Fruit fly (Drosophila melanogaster): ENCODE results near the gene CG45603.
A peak's percentile ranks its signal among the peaks of the same experiment; 100 is the strongest.

CG45603 gene

dm6 chrX:12241032-12241431 is 33.4 kb upstream of the CG45603 start (continued):
- TF ChIP-seq CG1832 (GFP tag; optimal IDR thresholded peaks at IDR 0.05) (no peak), insv (GFP tag; optimal IDR thresholded peaks at IDR 0.05) (no peak), H15 (GFP tag; IDR thresholded peaks at IDR 0.05) (peak; percentile 26; the same call in 1 of the 3 replicates), CG13775 (GFP tag; optimal IDR thresholded peaks at IDR 0.05) (peak; percentile 22), cas (GFP tag; IDR thresholded peaks at IDR 0.05) (no peak), chinmo (GFP tag; IDR thresholded peaks at IDR 0.05; ENCODE audit: partially characterized antibody) (no peak), Nf-YC (tag; optimal IDR thresholded peaks at IDR 0.05) (no peak), CG12299 (tag; optimal IDR thresholded peaks at IDR 0.05) (no peak), bab2 (GFP tag; optimal IDR thresholded peaks at IDR 0.05) (peak; percentile 1), mam (GFP tag; optimal IDR thresholded peaks at IDR 0.05) (no peak), Oli (tag; optimal IDR thresholded peaks at IDR 0.05) (peak; percentile 46), Xbp1 (GFP tag; optimal IDR thresholded peaks at IDR 0.05) (peak; percentile 23), CG11696 (GFP tag; IDR thresholded peaks at IDR 0.05) (no peak), pros (GFP tag; optimal IDR thresholded peaks at IDR 0.05) (no peak), CG8388 (GFP tag; optimal IDR thresholded peaks at IDR 0.05) (peak; percentile 14), schlank (tag; optimal IDR thresholded peaks at IDR 0.05) (no peak), CG5245 (GFP tag; optimal IDR thresholded peaks at IDR 0.05) (no peak), Lim3 (GFP tag; IDR thresholded peaks at IDR 0.05) (no peak), bcd (GFP tag; optimal IDR thresholded peaks at IDR 0.05) (peak; percentile 35), CG17328 (GFP tag; IDR thresholded peaks at IDR 0.05) (peak; percentile 52; the same call in 1 of the 2 replicates), CG17612 (GFP tag; IDR thresholded peaks at IDR 0.05) (no peak), Ets65A (GFP tag) (peak; percentile 79), btn (GFP tag; optimal IDR thresholded peaks at IDR 0.05) (no peak), kay (GFP tag; optimal IDR thresholded peaks at IDR 0.05) (no peak), CG2889 (GFP tag; IDR thresholded peaks at IDR 0.05) (no peak), CG9932 (GFP tag; IDR thresholded peaks at IDR 0.05) (no peak), dmrt11E (tag; optimal IDR thresholded peaks at IDR 0.05) (peak; percentile 7), Chrac-16 (GFP tag; optimal IDR thresholded peaks at IDR 0.05) (no peak), tap (tag; optimal IDR thresholded peaks at IDR 0.05) (peak; percentile 20), Atf3 (GFP tag; optimal IDR thresholded peaks at IDR 0.05) (no peak), CG9817 (tag; optimal IDR thresholded peaks at IDR 0.05) (peak; percentile 23), vvl (GFP tag; IDR thresholded peaks at IDR 0.05) (peak; percentile 51), CG18599 (GFP tag; optimal IDR thresholded peaks at IDR 0.05) (peak; percentile 68), Bgb (GFP tag; IDR thresholded peaks at IDR 0.05; ENCODE audit: partially characterized antibody) (no peak), toy (GFP tag; IDR thresholded peaks at IDR 0.05) (no peak), ash1 (GFP tag; optimal IDR thresholded peaks at IDR 0.05) (no peak), Fer1 (GFP tag; optimal IDR thresholded peaks at IDR 0.05) (peak; percentile 48), Optix (GFP tag; IDR thresholded peaks at IDR 0.05) (no peak), Six4 (GFP tag; optimal IDR thresholded peaks at IDR 0.05) (no peak), esg (GFP tag; conservative IDR thresholded peaks at IDR 0.05) (no peak), Neu2 (GFP tag; optimal IDR thresholded peaks at IDR 0.05; ENCODE audit: borderline replicate concordance) (no peak), HHEX (GFP tag; optimal IDR thresholded peaks at IDR 0.05) (peak; percentile 50), CG1024 (GFP tag; IDR thresholded peaks at IDR 0.05) (no peak), danr (GFP tag; IDR thresholded peaks at IDR 0.05) (no peak), hkb (optimal IDR thresholded peaks at IDR 0.05) (no peak), hkb (GFP tag; IDR thresholded peaks at IDR 0.05) (peak; percentile 56), crp (GFP tag; optimal IDR thresholded peaks at IDR 0.05) (no peak), peb (GFP tag; IDR thresholded peaks at IDR 0.05) (no peak), Gug (GFP tag; IDR thresholded peaks at IDR 0.05) (peak; percentile 50; the same call in 1 of the 4 replicates), CG3995 (GFP tag; optimal IDR thresholded peaks at IDR 0.05) (no peak), CG15011 (GFP tag; optimal IDR thresholded peaks at IDR 0.05) (no peak), exex (tag; optimal IDR thresholded peaks at IDR 0.05) (no peak)
